Fruit fly (Drosophila melanogaster) whole organism, embryonic: ENCODE measurements around the gene Sys1.

Experiments used
- Atf3 ChIP-seq: fragments of 200-800 bp; sonication (Bioruptor generic); optimal IDR thresholded peaks from 3 replicates; lab custom pipeline; 2016; ENCODE audit warnings: missing biosample characterization, missing genetic modification characterization
- Awh ChIP-seq: fragments of 200-800 bp; sonication (Bioruptor generic); IDR thresholded peaks from 2 replicates; pipeline ENCODE4, ENCODE4 v1.3.6; 2022; ENCODE audit warnings: missing biosample characterization, missing genetic modification characterization
- B-H1 ChIP-seq: fragments of 200-800 bp; sonication (Bioruptor generic); IDR thresholded peaks from 3 replicates; pipeline ENCODE4 v1.3.6; 2022; ENCODE audit warnings: missing biosample characterization, missing genetic modification characterization
- Bgb ChIP-seq: fragments of 200-800 bp; sonication (Bioruptor generic); IDR thresholded peaks from 2 replicates; pipeline ENCODE4 v1.3.6; 2022; ENCODE audit warnings: missing biosample characterization, missing genetic modification characterization; ENCODE audit not compliant: partially characterized antibody
- Bteb2 ChIP-seq: fragments of 200-800 bp; sonication (Bioruptor generic); optimal IDR thresholded peaks from 2 replicates; lab custom pipeline; 2016; ENCODE audit warnings: missing biosample characterization, missing genetic modification characterization
- CG10147 ChIP-seq: fragments of 200-800 bp; sonication (Bioruptor generic); optimal IDR thresholded peaks from 2 replicates; lab custom pipeline; 2019; ENCODE audit warnings: missing biosample characterization, mild to moderate bottlenecking, missing genetic modification characterization, moderate library complexity
- CG12659 ChIP-seq: fragments of 200-800 bp; sonication (Bioruptor generic); optimal IDR thresholded peaks from 3 replicates; lab custom pipeline; 2017; ENCODE audit warnings: mild to moderate bottlenecking, missing biosample characterization, missing genetic modification reagents, missing genetic modification characterization
- CG14441 ChIP-seq: fragments of 200-800 bp; sonication (Bioruptor generic); IDR thresholded peaks from 2 replicates; pipeline ENCODE4 v1.3.6; 2022; ENCODE audit warnings: missing biosample characterization, missing genetic modification characterization
- CG15601 ChIP-seq: fragments of 200-800 bp; sonication (Bioruptor generic); optimal IDR thresholded peaks from 3 replicates; lab custom pipeline; 2019; ENCODE audit warnings: missing biosample characterization, mild to moderate bottlenecking, missing genetic modification characterization, moderate library complexity
- CG1647 ChIP-seq: fragments of 200-800 bp; sonication (Bioruptor generic); optimal IDR thresholded peaks from 3 replicates; lab custom pipeline; 2016; ENCODE audit warnings: missing biosample characterization, missing genetic modification characterization
- CG17328 ChIP-seq: fragments of 200-800 bp; sonication (Bioruptor generic); IDR thresholded peaks from 2 replicates; pipeline ENCODE4 v1.3.6; 2022; ENCODE audit warnings: missing biosample characterization, missing genetic modification characterization
- CG18262 ChIP-seq: fragments of 200-800 bp; optimal IDR thresholded peaks from 3 replicates; lab custom pipeline; 2019; ENCODE audit warnings: missing biosample characterization, mild to moderate bottlenecking, missing genetic modification characterization, moderate library complexity
- CG18599 ChIP-seq: fragments of 200-800 bp; sonication (Bioruptor generic); optimal IDR thresholded peaks from 3 replicates; lab custom pipeline; 2017; ENCODE audit warnings: missing biosample characterization, missing genetic modification characterization, mild to moderate bottlenecking, moderate library complexity, missing genetic modification reagents
- CG2116 ChIP-seq: fragments of 200-800 bp; sonication (Bioruptor generic); optimal IDR thresholded peaks from 3 replicates; lab custom pipeline; 2018; ENCODE audit warnings: missing biosample characterization, mild to moderate bottlenecking, missing genetic modification characterization
- CG33213 ChIP-seq: fragments of 200-800 bp; sonication (Bioruptor generic); optimal IDR thresholded peaks from 3 replicates; lab custom pipeline; 2016; ENCODE audit warnings: missing biosample characterization, missing genetic modification characterization
- CG43689 ChIP-seq: fragments of 200-800 bp; sonication (Bioruptor generic); IDR thresholded peaks from 2 replicates; pipeline ENCODE4 v1.3.6; 2022; ENCODE audit warnings: missing biosample characterization, missing genetic modification characterization
- CG6791 ChIP-seq: fragments of 200-800 bp; sonication (Bioruptor generic); IDR thresholded peaks from 3 replicates; pipeline ENCODE4 v1.3.6; 2022; ENCODE audit warnings: missing biosample characterization, missing genetic modification characterization; ENCODE audit not compliant: partially characterized antibody
- CG7839 ChIP-seq: fragments of 200-800 bp; sonication (Bioruptor generic); optimal IDR thresholded peaks from 3 replicates; lab custom pipeline; 2018; ENCODE audit warnings: missing biosample characterization, mild to moderate bottlenecking, missing genetic modification characterization, moderate library complexity
- CG8290 ChIP-seq, 3 experiments: fragments of 200-800 bp; sonication (Bioruptor generic); optimal IDR thresholded peaks; 2 replicates each; lab custom pipeline; 2016 to 2019; ENCODE audit warnings: missing biosample characterization in 3 of 3, missing genetic modification characterization in 3 of 3, mild to moderate bottlenecking in 2 of 3, moderate library complexity in 1 of 3
- CG8359 ChIP-seq: fragments of 200-800 bp; sonication (Bioruptor generic); optimal IDR thresholded peaks from 2 replicates; lab custom pipeline; 2017; ENCODE audit warnings: missing biosample characterization, mild to moderate bottlenecking, missing genetic modification characterization, borderline replicate concordance
- CG9215 ChIP-seq: fragments of 200-800 bp; sonication (Bioruptor generic); IDR thresholded peaks from 2 replicates; pipeline ENCODE4 v1.3.6; 2022; ENCODE audit warnings: missing biosample characterization, missing genetic modification characterization
- CG9817 ChIP-seq: fragments of 200-800 bp; sonication (Bioruptor generic); optimal IDR thresholded peaks from 2 replicates; lab custom pipeline; 2018; ENCODE audit warnings: missing biosample characterization, mild to moderate bottlenecking, missing genetic modification characterization, moderate library complexity
- D ChIP-seq, 2 experiments: fragments of 200-800 bp in 1 of 2; fragments of >200 bp in 1 of 2; sonication (Bioruptor generic) in 1 of 2; optimal IDR thresholded peaks; 2 replicates in 1 of 2; 3 replicates in 1 of 2; lab custom pipeline; 2017; ENCODE audit warnings: mild to moderate bottlenecking in 1 of 2, missing biosample characterization in 1 of 2, missing genetic modification characterization in 1 of 2, missing genetic modification reagents in 1 of 2
- Eip74EF ChIP-seq, 2 experiments: fragments of 200-800 bp in 1 of 2; fragments of >200 bp in 1 of 2; sonication (Bioruptor generic) in 1 of 2; optimal IDR thresholded peaks; 2 replicates each; lab custom pipeline; 2017 to 2019; ENCODE audit warnings: missing biosample characterization in 2 of 2, missing genetic modification characterization in 2 of 2, mild to moderate bottlenecking in 1 of 2, moderate library complexity in 1 of 2
- H2.0 ChIP-seq: fragments of 200-800 bp; sonication (Bioruptor generic); IDR thresholded peaks from 2 replicates; pipeline ENCODE4 v1.3.6; 2022; ENCODE audit warnings: missing biosample characterization, missing genetic modification characterization
- HLH54F ChIP-seq: fragments of 200-800 bp; sonication (Bioruptor generic); optimal IDR thresholded peaks from 3 replicates; lab custom pipeline; 2016; ENCODE audit warnings: missing biosample characterization, missing genetic modification characterization
- HmgD ChIP-seq: fragments of 200-800 bp; sonication (Bioruptor generic); optimal IDR thresholded peaks from 3 replicates; lab custom pipeline; 2016; ENCODE audit warnings: missing biosample characterization, missing genetic modification characterization
- Jarid2 ChIP-seq: fragments of 200-800 bp; sonication (Bioruptor generic); optimal IDR thresholded peaks from 3 replicates; lab custom pipeline; 2017; ENCODE audit warnings: mild to moderate bottlenecking, missing biosample characterization, missing genetic modification reagents, missing genetic modification characterization
- MBD-R2 ChIP-seq: fragments of 200-800 bp; sonication (Bioruptor generic); IDR thresholded peaks from 2 replicates; pipeline ENCODE4 v1.3.6; 2022; ENCODE audit warnings: missing biosample characterization, missing genetic modification characterization
- Neu2 ChIP-seq: fragments of 200-800 bp; sonication (Bioruptor generic); optimal IDR thresholded peaks from 3 replicates; lab custom pipeline; 2016; ENCODE audit warnings: missing biosample characterization, missing genetic modification characterization, borderline replicate concordance
- Opbp ChIP-seq: fragments of 200-800 bp; sonication (Bioruptor generic); IDR thresholded peaks from 3 replicates; pipeline ENCODE4 v1.3.6; 2022; ENCODE audit warnings: missing biosample characterization, missing genetic modification characterization; ENCODE audit not compliant: partially characterized antibody
- Sox102F ChIP-seq: fragments of 200-800 bp; sonication (Bioruptor generic); optimal IDR thresholded peaks from 2 replicates; lab custom pipeline; 2018; ENCODE audit warnings: missing biosample characterization, mild to moderate bottlenecking, missing genetic modification characterization, moderate library complexity
- ap ChIP-seq: fragments of 200-800 bp; sonication (Bioruptor generic); IDR thresholded peaks from 2 replicates; pipeline ENCODE4 v1.3.6; 2022; ENCODE audit warnings: missing biosample characterization, missing genetic modification characterization
- bigmax ChIP-seq: fragments of 200-800 bp; sonication (Bioruptor generic); optimal IDR thresholded peaks from 2 replicates; lab custom pipeline; 2018; ENCODE audit warnings: missing biosample characterization, mild to moderate bottlenecking, missing genetic modification characterization
- cas ChIP-seq: fragments of 200-800 bp; sonication (Bioruptor generic); IDR thresholded peaks from 2 replicates; pipeline ENCODE4 v1.3.6; 2022; ENCODE audit warnings: missing biosample characterization, missing genetic modification characterization
- dm ChIP-seq: fragments of 200-800 bp; sonication (Bioruptor generic); optimal IDR thresholded peaks from 3 replicates; lab custom pipeline; 2016; ENCODE audit warnings: missing biosample characterization, missing genetic modification characterization
- dmrt99B ChIP-seq: fragments of 200-800 bp; sonication (Bioruptor generic); optimal IDR thresholded peaks from 2 replicates; lab custom pipeline; 2018; ENCODE audit warnings: missing biosample characterization, mild to moderate bottlenecking, missing genetic modification characterization, moderate library complexity
- dysf ChIP-seq: fragments of 200-800 bp; sonication (Bioruptor generic); IDR thresholded peaks from 3 replicates; pipeline ENCODE4 v1.3.6; 2022; ENCODE audit warnings: missing biosample characterization, missing genetic modification characterization
- gcm ChIP-seq: fragments of 200-800 bp; sonication (Bioruptor generic); optimal IDR thresholded peaks from 2 replicates; lab custom pipeline; 2019; ENCODE audit warnings: missing biosample characterization, mild to moderate bottlenecking, missing genetic modification characterization, moderate library complexity
- hbn ChIP-seq: fragments of 200-800 bp; sonication (Bioruptor generic); IDR thresholded peaks from 2 replicates; pipeline ENCODE4 v1.3.6; 2022; ENCODE audit warnings: missing biosample characterization, missing genetic modification characterization; ENCODE audit not compliant: partially characterized antibody
- hth ChIP-seq: fragments of >200 bp; optimal IDR thresholded peaks from 2 replicates; lab custom pipeline; 2017; ENCODE audit warnings: inconsistent platforms
- inv ChIP-seq: fragments of 200-800 bp; sonication (Bioruptor generic); IDR thresholded peaks from 2 replicates; pipeline ENCODE4 v1.3.6; 2022; ENCODE audit warnings: missing biosample characterization, missing genetic modification characterization; ENCODE audit not compliant: partially characterized antibody
- jigr1 ChIP-seq: fragments of 200-800 bp; sonication (Bioruptor generic); IDR thresholded peaks from 3 replicates; pipeline ENCODE4 v1.3.6; 2022; ENCODE audit warnings: missing biosample characterization, missing genetic modification characterization
- mirr ChIP-seq: fragments of 200-800 bp; sonication (Bioruptor generic); optimal IDR thresholded peaks from 3 replicates; lab custom pipeline; 2018; ENCODE audit warnings: missing biosample characterization, mild to moderate bottlenecking, missing genetic modification characterization
- run ChIP-seq: fragments of 200-800 bp; sonication (Bioruptor generic); optimal IDR thresholded peaks from 3 replicates; lab custom pipeline; 2018; ENCODE audit warnings: missing biosample characterization, mild to moderate bottlenecking, missing genetic modification characterization
- ssp ChIP-seq: fragments of 200-800 bp; sonication (Bioruptor generic); IDR thresholded peaks from 2 replicates; pipeline ENCODE4 v1.3.6; 2022; ENCODE audit warnings: missing biosample characterization, missing genetic modification characterization
- unpg ChIP-seq: fragments of 200-800 bp; sonication (Bioruptor generic); optimal IDR thresholded peaks from 3 replicates; lab custom pipeline; 2018; ENCODE audit warnings: missing biosample characterization, mild to moderate bottlenecking, missing genetic modification characterization, moderate library complexity
- wdn ChIP-seq: fragments of 200-800 bp; sonication (Bioruptor generic); IDR thresholded peaks from 2 replicates; pipeline ENCODE4 v1.3.6; 2022; ENCODE audit warnings: missing biosample characterization, missing genetic modification characterization

Gene Sys1

dm6 chr3R:8676560-8677000 is 24.0 kb downstream of the Sys1 start, which contains the start of the genes Unc50, CG11755 and CG8043 (continued):
- TF ChIP-seq CG9817 (tag; lab: Kevin White, UChicago), result peak; percentile 82
- peak; percentile 91 for TF ChIP-seq Opbp (GFP tag; lab: Robert Waterston, UW)
- peak; percentile 26 for TF ChIP-seq run (tag; lab: Kevin White, UChicago)
- TF ChIP-seq MBD-R2, result peak; percentile 95
- TF ChIP-seq Eip74EF (GFP tag; optimal IDR thresholded peaks at IDR 0.05; lab: Kevin White, UChicago), result no peak
- 0 out of 2 replicates have a peak, but pooled peaks have one; percentile 7 for TF ChIP-seq CG17328 (GFP tag; lab: Robert Waterston, UW)
- peak; percentile 67 for TF ChIP-seq CG2116 (GFP tag; lab: Kevin White, UChicago)
- TF ChIP-seq bigmax (GFP tag; lab: Kevin White, UChicago), result no peak
- TF ChIP-seq CG15601 (tag; lab: Kevin White, UChicago), result peak; percentile 74
- peak; percentile 92 for TF ChIP-seq CG6791 (GFP tag; lab: Robert Waterston, UW)
- no peak for TF ChIP-seq Neu2
- peak; percentile 64 for TF ChIP-seq CG8290 (GFP tag; optimal IDR thresholded peaks at IDR 0.05; lab: Kevin White, UChicago)
- peak in 1 of 2 experiments; percentile 44 for TF ChIP-seq CG8290 (tag; optimal IDR thresholded peaks at IDR 0.05; lab: Kevin White, UChicago)
- peak; percentile 81 for TF ChIP-seq CG10147 (GFP tag; lab: Kevin White, UChicago)
- 0 out of 2 replicates have a peak, but pooled peaks have one; percentile 61 for TF ChIP-seq wdn (GFP tag; lab: Robert Waterston, UW)
- peak; percentile 99 for TF ChIP-seq hbn (GFP tag; lab: Robert Waterston, UW)
- peak; percentile 86 for TF ChIP-seq CG12659 (GFP tag; lab: Kevin White, UChicago)
- peak; percentile 74 for TF ChIP-seq unpg (GFP tag; lab: Kevin White, UChicago)
- TF ChIP-seq CG1647 (GFP tag; lab: Kevin White, UChicago), result peak; percentile 67
- peak; percentile 75; the same call in 2 of the 3 replicates for TF ChIP-seq jigr1 (GFP tag; lab: Robert Waterston, UW)
- peak; percentile 59 for TF ChIP-seq CG33213 (GFP tag; lab: Kevin White, UChicago)
- TF ChIP-seq Bteb2 (GFP tag; lab: Kevin White, UChicago), result peak; percentile 53
- peak; percentile 73 for TF ChIP-seq dmrt99B
- peak; percentile 56; the same call in 1 of the 2 replicates for TF ChIP-seq H2.0 (GFP tag; lab: Robert Waterston, UW)
- peak; percentile 86 for TF ChIP-seq dysf
- peak; percentile 84 for TF ChIP-seq CG9215 (GFP tag; lab: Robert Waterston, UW)
- TF ChIP-seq ssp, result peak; percentile 70
- peak; percentile 80 for TF ChIP-seq CG7839 (tag; lab: Kevin White, UChicago)
- TF ChIP-seq gcm (GFP tag; lab: Kevin White, UChicago), result peak; percentile 73
- TF ChIP-seq mirr (GFP tag; lab: Kevin White, UChicago), result peak; percentile 66
- TF ChIP-seq CG43689 (GFP tag; lab: Robert Waterston, UW), result no peak
- peak; percentile 10 for TF ChIP-seq HmgD (GFP tag; lab: Kevin White, UChicago)
- TF ChIP-seq dm (GFP tag; lab: Kevin White, UChicago), result no peak
- no peak for TF ChIP-seq CG8359
- peak; percentile 80 for TF ChIP-seq CG18262 (tag; lab: Kevin White, UChicago)
- TF ChIP-seq CG14441, result peak; percentile 67
- peak; percentile 93 for TF ChIP-seq Bgb (GFP tag; lab: Robert Waterston, UW)
- no peak for TF ChIP-seq CG18599 (GFP tag; lab: Kevin White, UChicago)
- TF ChIP-seq Jarid2 (GFP tag; lab: Kevin White, UChicago), result no peak
- TF ChIP-seq Atf3 (GFP tag; lab: Kevin White, UChicago), result peak; percentile 23
- peak; percentile 69 for TF ChIP-seq HLH54F (GFP tag; lab: Kevin White, UChicago)
- TF ChIP-seq D (optimal IDR thresholded peaks at IDR 0.05; lab: Kevin White, UChicago), result no peak
- TF ChIP-seq D (GFP tag; optimal IDR thresholded peaks at IDR 0.05; lab: Kevin White, UChicago), result peak; percentile 42
- TF ChIP-seq ap (GFP tag; lab: Robert Waterston, UW), result peak; percentile 34; the same call in 1 of the 2 replicates
- TF ChIP-seq cas (GFP tag; lab: Robert Waterston, UW), result peak; percentile 76
- TF ChIP-seq Awh (GFP tag; lab: Robert Waterston, UW), result 0 out of 2 replicates have a peak, but pooled peaks have one; percentile 25
- no peak for TF ChIP-seq hth
- TF ChIP-seq Sox102F (GFP tag; lab: Kevin White, UChicago), result peak; percentile 67
- peak; percentile 44; the same call in 2 of the 3 replicates for TF ChIP-seq B-H1 (GFP tag; lab: Robert Waterston, UW)
- peak; percentile 97 for TF ChIP-seq inv
